Fruit fly (Drosophila melanogaster): Measurements from ENCODE around the gene mge.

Gene mge

DNA sequence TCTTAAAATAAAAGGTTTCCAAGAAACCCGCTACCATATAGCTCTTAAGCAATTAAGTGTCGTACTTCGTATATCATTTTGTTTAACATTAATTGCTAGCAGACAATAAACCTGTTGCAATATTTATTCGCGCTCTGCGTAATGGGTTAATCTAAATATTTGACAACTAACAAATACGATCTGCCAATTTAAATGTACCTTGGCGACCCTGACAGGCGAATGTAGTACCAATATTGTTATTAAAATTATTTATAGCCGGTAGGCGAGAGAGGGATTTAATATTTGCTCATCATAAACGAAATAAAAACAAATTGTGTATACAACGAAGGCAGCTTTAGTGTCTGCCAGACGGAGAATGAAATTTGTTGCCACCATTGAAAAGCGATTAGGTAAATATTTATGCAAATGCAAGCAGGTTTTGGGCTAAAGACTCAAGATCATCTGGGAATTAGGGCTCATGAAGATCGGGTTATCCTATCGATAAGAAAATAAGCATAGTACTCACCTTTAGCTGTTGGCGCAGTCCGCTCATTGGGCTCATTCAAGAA lies 23.1 kb upstream of the mge start (continued):
- TF ChIP-seq kah (GFP tag; optimal IDR thresholded peaks at IDR 0.05) (no peak), CG12299 (tag; optimal IDR thresholded peaks at IDR 0.05) (peak; percentile 16), abd-A (tag; optimal IDR thresholded peaks at IDR 0.05) (no peak), Jarid2 (GFP tag; optimal IDR thresholded peaks at IDR 0.05) (no peak), ci (GFP tag; IDR thresholded peaks at IDR 0.05) (no peak), Neu2 (GFP tag; optimal IDR thresholded peaks at IDR 0.05; ENCODE audit: borderline replicate concordance) (no peak), twi (tag; optimal IDR thresholded peaks at IDR 0.05) (no peak), fd102C (GFP tag; optimal IDR thresholded peaks at IDR 0.05) (no peak), CG17328 (GFP tag; IDR thresholded peaks at IDR 0.05) (no peak), pan (optimal IDR thresholded peaks at IDR 0.05) (no peak), pan (GFP tag; optimal IDR thresholded peaks at IDR 0.05 in 1 of 2, IDR thresholded peaks at IDR 0.05 in 1 of 2) (no peak), Hey (tag; optimal IDR thresholded peaks at IDR 0.05) (no peak), vvl (GFP tag; IDR thresholded peaks at IDR 0.05) (no peak), CG17361 (GFP tag; IDR thresholded peaks at IDR 0.05) (no peak), repo (GFP tag; optimal IDR thresholded peaks at IDR 0.05) (no peak), CG8478 (optimal IDR thresholded peaks at IDR 0.05) (no peak), Sry-δ (GFP tag; optimal IDR thresholded peaks at IDR 0.05) (no peak), eyg (GFP tag; optimal IDR thresholded peaks at IDR 0.05) (no peak), seq (GFP tag; IDR thresholded peaks at IDR 0.05) (no peak), CG2678 (tag; optimal IDR thresholded peaks at IDR 0.05) (peak; percentile 64), Oli (tag; optimal IDR thresholded peaks at IDR 0.05) (no peak), nmo (GFP tag; optimal IDR thresholded peaks at IDR 0.05) (no peak), CG17802 (tag; optimal IDR thresholded peaks at IDR 0.05) (no peak), CG7963 (GFP tag; IDR thresholded peaks at IDR 0.05; ENCODE audit: partially characterized antibody) (no peak), chif (GFP tag; optimal IDR thresholded peaks at IDR 0.05) (no peak), hkb (optimal IDR thresholded peaks at IDR 0.05) (no peak), hkb (GFP tag; IDR thresholded peaks at IDR 0.05) (no peak), stc (GFP tag; IDR thresholded peaks at IDR 0.05) (no peak), CG11696 (GFP tag; IDR thresholded peaks at IDR 0.05) (no peak), CG3065 (GFP tag; optimal IDR thresholded peaks at IDR 0.05) (no peak), nerfin-1 (tag; optimal IDR thresholded peaks at IDR 0.05) (no peak), al (GFP tag; IDR thresholded peaks at IDR 0.05) (no peak), CG15514 (GFP tag; optimal IDR thresholded peaks at IDR 0.05) (peak; percentile 64), B-H2 (GFP tag; optimal IDR thresholded peaks at IDR 0.05) (peak; percentile 15), CG3281 (GFP tag; optimal IDR thresholded peaks at IDR 0.05) (peak; percentile 75), klu (GFP tag; IDR thresholded peaks at IDR 0.05) (no peak), ssp (GFP tag; IDR thresholded peaks at IDR 0.05) (no peak), tgo (GFP tag; IDR thresholded peaks at IDR 0.05) (no peak), jumu (GFP tag; optimal IDR thresholded peaks at IDR 0.05) (no peak), Spps (tag; optimal IDR thresholded peaks at IDR 0.05) (no peak), CG2202 (tag; optimal IDR thresholded peaks at IDR 0.05) (no peak), ttk (GFP tag; IDR thresholded peaks at IDR 0.05) (no peak), Six4 (GFP tag; optimal IDR thresholded peaks at IDR 0.05) (no peak), Rfx (GFP tag; IDR thresholded peaks at IDR 0.05) (no peak; the same call in 1 of the 2 replicates), kni (GFP tag; optimal IDR thresholded peaks at IDR 0.05) (no peak), CG4820 (GFP tag; optimal IDR thresholded peaks at IDR 0.05) (no peak), usp (GFP tag; optimal IDR thresholded peaks at IDR 0.05) (no peak), gro (GFP tag; optimal IDR thresholded peaks at IDR 0.05) (no peak), ind (GFP tag; optimal IDR thresholded peaks at IDR 0.05) (no peak), eve (GFP tag; optimal IDR thresholded peaks at IDR 0.05) (no peak), Dip2 (GFP tag; IDR thresholded peaks at IDR 0.05) (no peak), Mes4 (GFP tag; optimal IDR thresholded peaks at IDR 0.05) (no peak), zf30C (GFP tag; optimal IDR thresholded peaks at IDR 0.05) (no peak)

All from whole organism, embryonic.